Fruit fly (Drosophila melanogaster): ENCODE results near the gene MSBP.

DNA sequence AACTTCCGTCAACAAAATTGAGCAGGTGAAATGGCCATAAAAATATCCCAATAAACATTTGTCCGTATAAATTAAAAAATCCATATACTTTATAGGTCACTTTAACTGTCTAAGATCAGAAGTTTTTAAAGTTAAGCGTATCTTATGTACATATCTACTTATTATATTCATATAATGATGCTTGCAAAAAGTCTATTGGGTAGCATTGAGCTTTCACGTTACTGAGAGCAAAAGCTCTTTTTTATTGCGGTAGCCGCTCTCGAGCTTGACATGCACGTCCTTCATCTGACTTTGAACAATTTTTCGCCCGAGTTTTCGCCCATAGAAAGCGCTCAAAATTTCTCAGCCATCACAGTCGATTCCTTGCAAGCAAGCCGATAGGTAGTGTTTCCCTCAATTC lies 22.0 kb downstream of the MSBP start, which contains the start of gene Gapdh2:
- TF ChIP-seq CG6854 (GFP tag; optimal IDR thresholded peaks at IDR 0.05) (peak; percentile 99), achi (GFP tag; optimal IDR thresholded peaks at IDR 0.05) (peak; percentile 99), Hr38 (GFP tag; optimal IDR thresholded peaks at IDR 0.05) (peak; percentile 42), Met (GFP tag; optimal IDR thresholded peaks at IDR 0.05) (peak; percentile 100), topi (GFP tag; optimal IDR thresholded peaks at IDR 0.05) (peak; percentile 100), CG34406 (GFP tag; optimal IDR thresholded peaks at IDR 0.05) (peak; percentile 100), CG1621 (tag; optimal IDR thresholded peaks at IDR 0.05) (peak; percentile 99), CG10669 (GFP tag; optimal IDR thresholded peaks at IDR 0.05) (peak; percentile 99), eg (GFP tag; IDR thresholded peaks at IDR 0.05) (peak; percentile 100), CG15336 (GFP tag; IDR thresholded peaks at IDR 0.05) (peak; percentile 100), CG8119 (GFP tag; IDR thresholded peaks at IDR 0.05) (peak; percentile 100), Ets96B (tag; optimal IDR thresholded peaks at IDR 0.05) (peak; percentile 100), CG11762 (GFP tag; optimal IDR thresholded peaks at IDR 0.05; ENCODE audit: insufficient read depth) (peak; percentile 99), CG9139 (GFP tag; optimal IDR thresholded peaks at IDR 0.05) (peak; percentile 99)
